Fruit fly (Drosophila melanogaster) Kc167 (cell line): ENCODE data around the gene Akh.

Source experiments
- Myc ChIP-seq: fragments of >200 bp; optimal IDR thresholded peaks from 2 replicates; lab custom pipeline; 2017; ENCODE audit warnings: missing external identifiers
- Sin3A ChIP-seq: fragments of >200 bp; optimal IDR thresholded peaks from 2 replicates; lab custom pipeline; 2018; ENCODE audit warnings: missing external identifiers
- ttk ChIP-seq: sonication (Bioruptor generic); optimal IDR thresholded peaks from 2 replicates; lab custom pipeline; 2017; ENCODE audit warnings: missing external identifiers

DNA sequence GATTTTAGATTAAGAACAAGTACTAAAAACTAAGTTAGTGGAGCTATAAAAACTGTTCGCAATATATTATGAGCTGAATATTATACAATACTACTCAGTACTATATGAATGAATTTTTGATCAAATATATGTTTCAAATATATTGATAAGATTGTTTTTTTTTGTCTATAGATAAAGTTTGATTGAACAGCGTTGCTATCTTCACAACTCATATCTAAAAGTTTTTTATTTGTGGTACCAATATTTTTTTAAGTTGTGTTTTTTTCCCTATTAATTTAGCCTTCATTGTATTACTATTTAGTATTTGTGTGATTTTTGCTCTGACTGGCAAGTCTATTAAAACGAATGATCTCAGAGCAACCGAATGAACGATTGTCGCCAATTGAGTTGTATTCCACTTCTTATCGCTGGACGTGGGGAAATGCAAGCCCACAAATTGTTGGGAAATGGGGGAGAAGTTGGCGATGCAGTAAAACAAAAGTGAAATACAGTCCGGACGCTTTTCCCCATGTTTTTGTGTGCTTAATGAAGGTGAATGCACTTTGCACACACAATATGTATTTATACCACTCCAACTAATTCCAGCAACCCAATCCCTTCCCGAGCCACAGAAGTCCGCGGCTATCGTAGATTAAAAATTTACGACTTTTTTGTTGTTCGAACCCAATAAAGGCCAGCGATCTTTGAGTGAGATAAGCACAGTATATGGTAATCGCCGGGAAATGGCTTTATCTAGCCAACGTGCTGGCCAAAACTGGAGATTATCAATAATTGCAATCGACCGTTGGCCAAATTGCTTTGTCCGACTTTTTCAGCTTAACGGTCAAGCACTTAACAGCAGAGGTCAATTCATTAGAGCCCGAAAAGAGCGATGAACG lies 24.5 kb upstream of the Akh start:
- TF ChIP-seq ttk (lab: Kevin White, UChicago) (no peak), Myc (lab: Kevin White, UChicago) (no peak), Sin3A (no peak)
